Fruit fly (Drosophila melanogaster) whole organism, prepupa: Measurements from ENCODE around the gene CG6163.
A peak's percentile ranks its signal among the peaks of the same experiment; 100 is the strongest.

Experiments
- Blimp-1 ChIP-seq: fragments of 200-800 bp; sonication (Bioruptor generic); optimal IDR thresholded peaks from 3 replicates; lab custom pipeline; 2017; ENCODE audit warnings: missing biosample characterization, missing genetic modification characterization, mild to moderate bottlenecking, moderate library complexity, missing genetic modification reagents
- CG10669 ChIP-seq: fragments of 200-800 bp; sonication (Bioruptor generic); optimal IDR thresholded peaks from 3 replicates; lab custom pipeline; 2018; ENCODE audit warnings: missing biosample characterization, mild to moderate bottlenecking, missing genetic modification characterization, moderate library complexity
- CG11294 ChIP-seq: fragments of 200-800 bp; sonication (Bioruptor generic); IDR thresholded peaks from 2 replicates; pipeline ENCODE4 v1.3.6; 2022; ENCODE audit warnings: missing biosample characterization, missing genetic modification characterization
- CG11762 ChIP-seq: fragments of 200-800 bp; sonication (Bioruptor generic); optimal IDR thresholded peaks from 3 replicates; lab custom pipeline; 2016; ENCODE audit warnings: missing biosample characterization, missing genetic modification characterization; ENCODE audit not compliant: insufficient read depth
- CG11902 ChIP-seq: fragments of 200-800 bp; sonication (Bioruptor generic); optimal IDR thresholded peaks from 3 replicates; lab custom pipeline; 2016; ENCODE audit warnings: missing biosample characterization, missing genetic modification characterization
- CG15336 ChIP-seq: fragments of 200-800 bp; sonication (Bioruptor generic); IDR thresholded peaks from 2 replicates; pipeline ENCODE4 v1.3.6; 2022; ENCODE audit warnings: missing biosample characterization, missing genetic modification characterization
- CG1621 ChIP-seq: fragments of 200-800 bp; sonication (Bioruptor generic); optimal IDR thresholded peaks from 3 replicates; lab custom pipeline; 2018; ENCODE audit warnings: missing biosample characterization, mild to moderate bottlenecking, missing genetic modification characterization
- CG16779 ChIP-seq: fragments of 200-800 bp; sonication (Bioruptor generic); optimal IDR thresholded peaks from 3 replicates; lab custom pipeline; 2017; ENCODE audit warnings: missing biosample characterization, mild to moderate bottlenecking, missing genetic modification characterization
- CG31627 ChIP-seq: fragments of 200-800 bp; sonication (Bioruptor generic); optimal IDR thresholded peaks from 3 replicates; lab custom pipeline; 2016; ENCODE audit warnings: missing biosample characterization, missing genetic modification characterization
- CG32006 ChIP-seq: fragments of 200-800 bp; sonication (Bioruptor generic); optimal IDR thresholded peaks from 3 replicates; lab custom pipeline; 2017; ENCODE audit warnings: missing biosample characterization, mild to moderate bottlenecking, missing genetic modification characterization
- CG34406 ChIP-seq: fragments of 200-800 bp; sonication (Bioruptor generic); optimal IDR thresholded peaks from 3 replicates; lab custom pipeline; 2016; ENCODE audit warnings: missing biosample characterization, missing genetic modification characterization
- CG3919 ChIP-seq: fragments of 200-800 bp; sonication (Bioruptor generic); optimal IDR thresholded peaks from 3 replicates; lab custom pipeline; 2016; ENCODE audit warnings: missing biosample characterization, missing genetic modification characterization
- CG4318 ChIP-seq: fragments of 200-800 bp; sonication (Bioruptor generic); optimal IDR thresholded peaks from 3 replicates; lab custom pipeline; 2017; ENCODE audit warnings: missing biosample characterization, mild to moderate bottlenecking, missing genetic modification characterization
- CG6163 ChIP-seq: fragments of 200-800 bp; sonication (Bioruptor generic); IDR thresholded peaks from 3 replicates; pipeline ENCODE4 v1.3.6; 2022; ENCODE audit warnings: missing biosample characterization, missing genetic modification characterization
- CG6276 ChIP-seq: fragments of 200-800 bp; sonication (Bioruptor generic); optimal IDR thresholded peaks from 2 replicates; lab custom pipeline; 2017; ENCODE audit warnings: missing biosample characterization, mild to moderate bottlenecking, missing genetic modification characterization
- CG6808 ChIP-seq: fragments of 200-800 bp; sonication (Bioruptor generic); optimal IDR thresholded peaks from 3 replicates; lab custom pipeline; 2017; ENCODE audit warnings: missing biosample characterization, missing genetic modification characterization, mild to moderate bottlenecking, moderate library complexity, missing genetic modification reagents
- CG6854 ChIP-seq: fragments of 200-800 bp; sonication (Bioruptor generic); optimal IDR thresholded peaks from 2 replicates; lab custom pipeline; 2017; ENCODE audit warnings: missing biosample characterization, mild to moderate bottlenecking, missing genetic modification characterization
- CG7368 ChIP-seq: fragments of 200-800 bp; sonication (Bioruptor generic); optimal IDR thresholded peaks from 3 replicates; lab custom pipeline; 2016; ENCODE audit warnings: missing biosample characterization, missing genetic modification characterization
- CG8119 ChIP-seq: fragments of 200-800 bp; sonication (Bioruptor generic); IDR thresholded peaks from 3 replicates; pipeline ENCODE4 v1.3.6; 2022; ENCODE audit warnings: missing biosample characterization, missing genetic modification characterization
- CG8319 ChIP-seq: fragments of 200-800 bp; sonication (Bioruptor generic); optimal IDR thresholded peaks from 3 replicates; lab custom pipeline; 2016; ENCODE audit warnings: missing biosample characterization, missing genetic modification characterization
- Eip78C ChIP-seq: fragments of 200-800 bp; sonication (Bioruptor generic); peaks from one replicate; lab custom pipeline; 2016; ENCODE audit warnings: missing biosample characterization, missing genetic modification characterization
- Eip93F ChIP-seq: fragments of 200-800 bp; sonication (Bioruptor generic); optimal IDR thresholded peaks from 2 replicates; lab custom pipeline; 2016; ENCODE audit warnings: missing biosample characterization, mild to moderate bottlenecking, missing genetic modification characterization
- Ets21C ChIP-seq: fragments of 200-800 bp; sonication (Bioruptor generic); optimal IDR thresholded peaks from 3 replicates; lab custom pipeline; 2016; ENCODE audit warnings: missing biosample characterization, missing genetic modification characterization
- Ets96B ChIP-seq: fragments of 200-800 bp; optimal IDR thresholded peaks from 2 replicates; lab custom pipeline; 2019; ENCODE audit warnings: missing biosample characterization, mild to moderate bottlenecking, missing genetic modification characterization, moderate library complexity
- Hr38 ChIP-seq: sonication (Bioruptor generic); optimal IDR thresholded peaks from 2 replicates; lab custom pipeline; 2016; ENCODE audit warnings: missing biosample characterization, missing genetic modification characterization
- Hr39 ChIP-seq: fragments of 200-800 bp; sonication (Bioruptor generic); optimal IDR thresholded peaks from 2 replicates; lab custom pipeline; 2016; ENCODE audit warnings: missing biosample characterization, missing genetic modification characterization
- Hr4 ChIP-seq: fragments of 200-800 bp; sonication (Bioruptor generic); optimal IDR thresholded peaks from 3 replicates; lab custom pipeline; 2016; ENCODE audit warnings: missing biosample characterization, missing genetic modification characterization
- Lpt ChIP-seq: fragments of 200-800 bp; sonication (Bioruptor generic); optimal IDR thresholded peaks from 3 replicates; lab custom pipeline; 2016; ENCODE audit warnings: missing biosample characterization, missing genetic modification characterization
- Met ChIP-seq: fragments of 200-800 bp; sonication (Bioruptor generic); optimal IDR thresholded peaks from 3 replicates; lab custom pipeline; 2016; ENCODE audit warnings: missing biosample characterization, missing genetic modification characterization
- OdsH ChIP-seq: fragments of 200-800 bp; sonication (Bioruptor generic); optimal IDR thresholded peaks from 3 replicates; lab custom pipeline; 2016; ENCODE audit warnings: missing biosample characterization, missing genetic modification characterization
- Smox ChIP-seq: fragments of 200-800 bp; sonication (Bioruptor generic); optimal IDR thresholded peaks from 3 replicates; lab custom pipeline; 2016; ENCODE audit warnings: missing biosample characterization, missing genetic modification characterization
- Sox102F ChIP-seq: fragments of 200-800 bp; sonication (Bioruptor generic); optimal IDR thresholded peaks from 2 replicates; lab custom pipeline; 2016; ENCODE audit warnings: missing biosample characterization, mild to moderate bottlenecking, missing genetic modification characterization
- achi ChIP-seq: fragments of 200-800 bp; sonication (Bioruptor generic); optimal IDR thresholded peaks from 3 replicates; lab custom pipeline; 2016; ENCODE audit warnings: missing biosample characterization, missing genetic modification characterization
- eg ChIP-seq: fragments of 200-800 bp; sonication (Bioruptor generic); IDR thresholded peaks from 3 replicates; pipeline ENCODE4 v1.3.6; 2022; ENCODE audit warnings: missing biosample characterization, missing genetic modification characterization
- fd85E ChIP-seq: fragments of 200-800 bp; sonication (Bioruptor generic); optimal IDR thresholded peaks from 3 replicates; lab custom pipeline; 2016; ENCODE audit warnings: missing biosample characterization, missing genetic modification characterization
- pdm3 ChIP-seq: fragments of 200-800 bp; sonication (Bioruptor generic); optimal IDR thresholded peaks from 3 replicates; lab custom pipeline; 2016; ENCODE audit warnings: missing biosample characterization, missing genetic modification characterization
- salr ChIP-seq, 2 experiments: fragments of 200-800 bp; sonication (Bioruptor generic); optimal IDR thresholded peaks; 3 replicates each; lab custom pipeline; 2016 to 2018; ENCODE audit warnings: missing biosample characterization in 2 of 2, missing genetic modification characterization in 2 of 2, mild to moderate bottlenecking in 1 of 2
- spab ChIP-seq: fragments of 200-800 bp; sonication (Bioruptor generic); optimal IDR thresholded peaks from 2 replicates; lab custom pipeline; 2017; ENCODE audit warnings: missing biosample characterization, mild to moderate bottlenecking, missing genetic modification characterization, missing genetic modification reagents
- ss ChIP-seq, 2 experiments: fragments of 200-800 bp; sonication (Bioruptor generic); optimal IDR thresholded peaks; 2 replicates in 1 of 2; 3 replicates in 1 of 2; lab custom pipeline; 2017 to 2018; ENCODE audit warnings: mild to moderate bottlenecking in 2 of 2, missing biosample characterization in 2 of 2, missing genetic modification characterization in 2 of 2, moderate library complexity in 1 of 2
- svp ChIP-seq: fragments of 200-800 bp; sonication (Bioruptor generic); peaks from one replicate; lab custom pipeline; 2016; ENCODE audit warnings: missing biosample characterization, missing genetic modification characterization
- topi ChIP-seq: fragments of 200-800 bp; sonication (Bioruptor generic); optimal IDR thresholded peaks from 3 replicates; lab custom pipeline; 2016; ENCODE audit warnings: missing biosample characterization, missing genetic modification characterization

Gene CG6163

dm6 chr3L:11372449-11372848, 7.8 kb upstream of the CG6163 start:
- TF ChIP-seq CG8119 (GFP tag; lab: Robert Waterston, UW) (0 out of 3 replicates have a peak, but pooled peaks have one; percentile 39), Blimp-1 (GFP tag; lab: Kevin White, UChicago) (no peak), CG16779 (tag; lab: Kevin White, UChicago) (no peak), CG11902 (no peak), salr (GFP tag; optimal IDR thresholded peaks at IDR 0.05; lab: Kevin White, UChicago) (no peak), CG6808 (no peak), CG10669 (GFP tag; lab: Kevin White, UChicago) (no peak), CG34406 (GFP tag; lab: Kevin White, UChicago) (no peak), Eip93F (GFP tag; lab: Kevin White, UChicago) (no peak), CG11762 (GFP tag; lab: Kevin White, UChicago) (no peak), ss (GFP tag; optimal IDR thresholded peaks at IDR 0.05; lab: Kevin White, UChicago) (peak in 1 of 2 experiments; percentile 79), CG1621 (tag; lab: Kevin White, UChicago) (no peak), CG11294 (GFP tag; lab: Robert Waterston, UW) (no peak), eg (GFP tag; lab: Robert Waterston, UW) (0 out of 3 replicates have a peak, but pooled peaks have one; percentile 45), pdm3 (GFP tag; lab: Kevin White, UChicago) (no peak), CG15336 (GFP tag; lab: Robert Waterston, UW) (no peak), CG31627 (GFP tag; lab: Kevin White, UChicago) (no peak), Smox (GFP tag; lab: Kevin White, UChicago) (no peak), Sox102F (GFP tag; lab: Kevin White, UChicago) (no peak), Hr39 (GFP tag; lab: Kevin White, UChicago) (no peak), Met (no peak)

dm6 chr3L:11371342-11371741, 6.7 kb upstream of the CG6163 start:
- peak; percentile 21 for TF ChIP-seq CG1621 (tag; lab: Kevin White, UChicago)
- no peak for TF ChIP-seq CG15336 (GFP tag; lab: Robert Waterston, UW)
- TF ChIP-seq Eip93F (GFP tag; lab: Kevin White, UChicago): no peak
- peak; percentile 34 to 99 for TF ChIP-seq ss (GFP tag; optimal IDR thresholded peaks at IDR 0.05; lab: Kevin White, UChicago)
- TF ChIP-seq CG6808: peak; percentile 4
- TF ChIP-seq svp: peak; percentile 31
- peak; percentile 49 for TF ChIP-seq Eip78C (GFP tag; lab: Kevin White, UChicago)
- 0 out of 3 replicates have a peak, but pooled peaks have one; percentile 0 for TF ChIP-seq CG6163 (GFP tag; lab: Robert Waterston, UW)

- TF ChIP-seq Eip78C (GFP tag; lab: Kevin White, UChicago) (peak; percentile 94), CG6276 (peak; percentile 85), CG8119 (GFP tag; lab: Robert Waterston, UW) (peak; percentile 84), CG3919 (peak; percentile 90), Hr39 (GFP tag; lab: Kevin White, UChicago) (peak; percentile 16), Sox102F (GFP tag; lab: Kevin White, UChicago) (peak; percentile 47), Ets21C (GFP tag; lab: Kevin White, UChicago) (peak; percentile 29), salr (GFP tag; optimal IDR thresholded peaks at IDR 0.05; lab: Kevin White, UChicago) (peak; percentile 43 to 78), svp (peak; percentile 84), pdm3 (GFP tag; lab: Kevin White, UChicago) (peak; percentile 76), eg (GFP tag; lab: Robert Waterston, UW) (peak; percentile 76), Blimp-1 (GFP tag; lab: Kevin White, UChicago) (peak; percentile 64), CG8319 (peak; percentile 61), CG1621 (tag; lab: Kevin White, UChicago) (peak; percentile 64), topi (peak; percentile 72), CG6854 (GFP tag; lab: Kevin White, UChicago) (peak; percentile 46), fd85E (GFP tag; lab: Kevin White, UChicago) (peak; percentile 53), spab (GFP tag; lab: Kevin White, UChicago) (peak; percentile 88), CG16779 (tag; lab: Kevin White, UChicago) (peak; percentile 55), CG32006 (peak; percentile 78), Hr4 (GFP tag; lab: Kevin White, UChicago) (peak; percentile 63), CG34406 (GFP tag; lab: Kevin White, UChicago) (peak; percentile 70), Hr38 (GFP tag; lab: Kevin White, UChicago) (no peak), Met (peak; percentile 73), CG7368 (GFP tag; lab: Kevin White, UChicago) (peak; percentile 64), ss (GFP tag; optimal IDR thresholded peaks at IDR 0.05; lab: Kevin White, UChicago) (peak; percentile 77 to 85), OdsH (GFP tag; lab: Kevin White, UChicago) (peak; percentile 70), Lpt (GFP tag; lab: Kevin White, UChicago) (peak; percentile 70), Smox (GFP tag; lab: Kevin White, UChicago) (peak; percentile 75), Ets96B (peak; percentile 91), CG10669 (GFP tag; lab: Kevin White, UChicago) (peak; percentile 88), CG4318 (GFP tag; lab: Kevin White, UChicago) (peak; percentile 35), achi (GFP tag; lab: Kevin White, UChicago) (peak; percentile 75), CG6808 (peak; percentile 89)
These were observed 5.3 kb upstream of the CG6163 start for dm6 chr3L:11369778-11370684.
